Worm (Caenorhabditis elegans): ENCODE data around the gene rps-14.

DNA sequence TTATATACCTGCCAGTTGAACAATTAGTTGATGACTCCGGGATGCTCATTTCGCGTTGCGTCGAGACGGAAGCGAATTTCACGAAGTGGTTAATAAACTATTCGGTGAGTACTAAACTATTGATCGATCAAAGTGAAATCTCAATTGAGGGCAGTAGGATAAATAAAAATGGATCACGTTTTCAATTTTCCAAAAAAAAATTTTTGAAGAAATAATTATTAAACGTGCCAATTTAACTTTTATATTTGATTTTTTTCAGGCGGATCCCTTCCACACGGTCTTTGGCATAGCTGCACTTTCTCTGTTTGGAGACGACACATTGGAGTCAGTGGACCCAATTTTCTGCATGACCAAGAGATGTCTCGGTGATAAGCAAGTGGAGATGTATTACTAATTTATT lies 43.4 kb downstream of the rps-14 start, which contains the start of gene B0280.17:
- TF ChIP-seq nfya-1 (tag; optimal IDR thresholded peaks at IDR 0.05) (no peak), elt-2 (tag; optimal IDR thresholded peaks at IDR 0.05) (no peak), ceh-34 (tag; optimal IDR thresholded peaks at IDR 0.05) (no peak), fkh-10 (GFP tag; optimal IDR thresholded peaks at IDR 0.05) (no peak), ceh-9 (tag; optimal IDR thresholded peaks at IDR 0.05) (no peak), F13H6.1 (tag; optimal IDR thresholded peaks at IDR 0.05) (no peak)
